Worm (Caenorhabditis elegans) whole organism, young adult: ENCODE measurements around the gene dsb-2.

Experiments used
- K12H6.12 ChIP-seq: fragments of 200-800 bp; sonication (Bioruptor generic); optimal IDR thresholded peaks from 2 replicates; lab custom pipeline; 2018; ENCODE audit warnings: mild to moderate bottlenecking, missing genetic modification characterization, missing compliant biosample characterization
- unc-62 ChIP-seq: fragments of 150-350 bp; optimal IDR thresholded peaks from 2 replicates; lab custom pipeline; 2014; ENCODE audit warnings: missing biosample characterization, missing genetic modification reagents, missing genetic modification characterization

DNA sequence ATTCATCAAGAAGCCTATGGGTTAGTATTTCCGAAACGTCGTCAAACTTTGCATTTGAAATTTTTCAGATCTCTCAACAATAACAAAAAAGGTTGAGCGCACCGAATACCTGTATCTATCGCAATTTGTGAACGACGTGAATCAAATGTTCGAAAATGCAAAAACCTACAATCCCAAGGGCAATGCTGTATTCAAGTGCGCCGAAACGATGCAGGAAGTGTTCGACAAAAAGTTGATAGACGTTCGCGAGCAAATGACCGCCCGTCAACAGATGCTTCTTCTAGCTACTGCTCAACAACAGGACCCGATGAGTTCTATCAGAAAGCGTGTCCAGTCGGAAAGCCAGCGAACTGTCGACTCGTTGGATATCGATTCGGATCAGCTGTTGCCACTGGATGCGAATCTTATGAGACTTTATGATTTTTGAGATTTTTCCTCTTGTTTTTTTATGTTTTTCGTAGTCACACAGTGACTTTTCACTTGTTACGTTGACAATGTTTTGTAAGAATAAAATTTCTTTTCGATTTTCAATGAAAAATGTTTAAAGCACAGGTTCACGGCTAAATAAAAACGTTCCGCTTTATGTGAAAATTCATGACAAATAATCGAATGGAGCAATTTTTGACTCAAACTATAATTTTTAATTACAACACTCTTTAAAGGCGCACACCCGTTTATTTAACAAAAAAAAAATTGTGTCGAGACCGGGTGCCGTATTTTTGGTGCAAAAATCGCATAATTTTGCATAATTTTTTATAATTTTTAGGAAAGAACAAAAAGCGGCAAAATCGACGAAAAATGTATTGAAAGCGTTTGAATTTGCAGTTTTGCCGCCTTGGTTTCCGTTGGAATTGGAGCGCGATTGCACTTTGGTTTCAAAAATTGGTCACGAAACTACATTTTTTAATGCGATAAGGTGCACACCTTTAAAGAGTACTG lies 3.3 kb upstream of the dsb-2 start:
- no peak for TF ChIP-seq unc-62 (GFP tag; lab: Kevin White, UChicago)
- no peak for TF ChIP-seq K12H6.12
